Fruit fly (Drosophila melanogaster): ENCODE measurements around the gene CG13116.

DNA sequence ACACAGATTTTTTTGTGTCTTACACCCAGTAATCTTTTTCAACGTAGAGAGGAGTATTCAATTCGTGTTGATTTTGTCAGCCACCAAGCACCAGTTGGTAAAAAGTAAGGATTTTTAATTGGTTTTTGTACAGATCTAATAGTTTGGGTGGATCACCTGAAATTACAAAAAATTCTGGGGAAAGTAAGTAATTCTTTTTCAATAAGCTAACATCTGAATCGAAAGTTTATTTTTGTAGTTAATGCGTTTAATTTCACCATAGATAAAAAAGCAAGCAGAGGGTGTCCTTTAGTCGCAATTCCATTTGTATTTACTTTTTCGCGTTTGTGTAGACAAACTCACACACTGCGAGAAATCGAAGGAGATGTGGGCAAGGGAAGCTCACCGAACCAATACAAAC, 25.1 kb downstream of the CG13116 start:
- TF ChIP-seq dmrt99B (tag; optimal IDR thresholded peaks at IDR 0.05) (peak; percentile 20), CG17359 (tag; optimal IDR thresholded peaks at IDR 0.05) (no peak), h (optimal IDR thresholded peaks at IDR 0.05) (no peak), lov (optimal IDR thresholded peaks at IDR 0.05) (no peak), lov (GFP tag; IDR thresholded peaks at IDR 0.05) (no peak), CG14050 (GFP tag; IDR thresholded peaks at IDR 0.05) (no peak), Nf-YA (GFP tag; IDR thresholded peaks at IDR 0.05) (no peak), exex (tag; optimal IDR thresholded peaks at IDR 0.05) (no peak), Xbp1 (GFP tag; optimal IDR thresholded peaks at IDR 0.05) (no peak), D (optimal IDR thresholded peaks at IDR 0.05) (no peak), D (GFP tag; optimal IDR thresholded peaks at IDR 0.05) (no peak), CHES-1-like (GFP tag; optimal IDR thresholded peaks at IDR 0.05) (no peak), Atf6 (GFP tag; IDR thresholded peaks at IDR 0.05) (no peak), D19A (tag; optimal IDR thresholded peaks at IDR 0.05) (no peak)
